Worm (Caenorhabditis elegans) whole organism, early embryonic: ENCODE measurements around the gene nol-6.

ENCODE experiments used
- B0310.2 ChIP-seq: sonication (generic microtip); optimal IDR thresholded peaks from 2 replicates; lab custom pipeline; 2016; ENCODE audit warnings: mild to moderate bottlenecking, missing genetic modification characterization, missing compliant biosample characterization
- F13C5.2 ChIP-seq: sonication (generic microtip); optimal IDR thresholded peaks from 2 replicates; lab custom pipeline; 2017; ENCODE audit warnings: mild to moderate bottlenecking, missing genetic modification characterization, inconsistent platforms, missing compliant biosample characterization
- aly-1 ChIP-seq: sonication (generic microtip); optimal IDR thresholded peaks from 2 replicates; lab custom pipeline; 2016; ENCODE audit warnings: missing genetic modification characterization, missing compliant biosample characterization
- ama-1 ChIP-seq: fragments of 150-350 bp; optimal IDR thresholded peaks from 2 replicates; lab custom pipeline; 2014
- ceh-13 ChIP-seq: fragments of 200-800 bp; sonication (Bioruptor generic); optimal IDR thresholded peaks from 2 replicates; lab custom pipeline; 2018; ENCODE audit warnings: mild to moderate bottlenecking, missing genetic modification characterization, missing compliant biosample characterization
- ceh-36 ChIP-seq: sonication (generic microtip); optimal IDR thresholded peaks from 2 replicates; lab custom pipeline; 2016; ENCODE audit warnings: missing genetic modification characterization, inconsistent platforms, missing compliant biosample characterization
- ets-7 ChIP-seq: sonication (generic microtip); optimal IDR thresholded peaks from 2 replicates; lab custom pipeline; 2016; ENCODE audit warnings: missing genotype, missing genetic modification characterization, missing compliant biosample characterization
- flt-1 ChIP-seq: fragments of 200-800 bp; sonication (Bioruptor generic); IDR thresholded peaks from 2 replicates; pipeline ENCODE4 v1.3.6; 2022; ENCODE audit warnings: missing genetic modification characterization, missing compliant biosample characterization
- hmbx-1 ChIP-seq: sonication (generic microtip); optimal IDR thresholded peaks from 2 replicates; lab custom pipeline; 2016; ENCODE audit warnings: mild to moderate bottlenecking, missing genetic modification characterization, missing compliant biosample characterization
- hmg-4 ChIP-seq: fragments of 200-800 bp; sonication (Bioruptor generic); optimal IDR thresholded peaks from 2 replicates; lab custom pipeline; 2018; ENCODE audit warnings: mild to moderate bottlenecking, missing genetic modification characterization, missing compliant biosample characterization
- hnd-1 ChIP-seq: sonication (generic microtip); optimal IDR thresholded peaks from 2 replicates; lab custom pipeline; 2016; ENCODE audit warnings: missing genetic modification characterization, missing compliant biosample characterization
- pes-1 ChIP-seq: fragments of 200-800 bp; sonication (Bioruptor generic); IDR thresholded peaks from 2 replicates; pipeline ENCODE4 v1.3.6; 2022; ENCODE audit warnings: missing genetic modification reagents, missing genetic modification characterization, missing compliant biosample characterization
- scrt-1 ChIP-seq: fragments of 200-800 bp; sonication (Bioruptor generic); IDR thresholded peaks from 2 replicates; pipeline ENCODE4 v1.3.6; 2022; ENCODE audit warnings: missing genetic modification characterization, missing compliant biosample characterization
- sea-1 ChIP-seq: fragments of 200-800 bp; sonication (Bioruptor generic); conservative IDR thresholded peaks from 2 replicates; pipeline ENCODE4 v1.3.6; 2022; ENCODE audit warnings: missing genetic modification characterization, missing compliant biosample characterization
- tbx-11 ChIP-seq: fragments of 200-800 bp; sonication (Bioruptor generic); IDR thresholded peaks from 2 replicates; pipeline ENCODE4 v1.3.6; 2022; ENCODE audit warnings: missing genetic modification characterization, missing compliant biosample characterization
- tbx-37 ChIP-seq: fragments of 200-800 bp; sonication (Bioruptor generic); conservative IDR thresholded peaks from 2 replicates; pipeline ENCODE4 v1.3.6; 2022; ENCODE audit warnings: missing genetic modification reagents, missing genetic modification characterization, missing compliant biosample characterization
- tra-4 ChIP-seq: sonication (generic microtip); optimal IDR thresholded peaks from 2 replicates; lab custom pipeline; 2017; ENCODE audit warnings: missing genetic modification characterization, missing compliant biosample characterization

The nol-6 gene

ce11 chrII:1437449-1438335 lies at the start of gene nol-6:
nol-6 (minus strand) TSS chrII:1437499.
- TF ChIP-seq flt-1 (GFP tag; lab: Robert Waterston, UW) (no peak), pes-1 (GFP tag; lab: Robert Waterston, UW) (no peak), sea-1 (GFP tag; lab: Robert Waterston, UW) (no peak), hnd-1 (no peak), aly-1 (tag; lab: Kevin White, UChicago) (no peak), tbx-37 (no peak), hmbx-1 (no peak), B0310.2 (tag; lab: Kevin White, UChicago) (no peak), tbx-11 (no peak), ets-7 (tag; lab: Kevin White, UChicago) (no peak), ceh-13 (GFP tag; lab: Kevin White, UChicago) (no peak)

ce11 chrII:1482419-1482818 lies 45.1 kb upstream of the nol-6 start:
- TF ChIP-seq hmbx-1 (no peak), F13C5.2 (tag; lab: Kevin White, UChicago) (no peak), aly-1 (tag; lab: Kevin White, UChicago) (no peak), tra-4 (tag; lab: Kevin White, UChicago) (no peak), hnd-1 (no peak), scrt-1 (GFP tag; lab: Robert Waterston, UW) (no peak), ama-1 (no peak), hmg-4 (GFP tag; lab: Kevin White, UChicago) (no peak), tbx-11 (no peak), flt-1 (GFP tag; lab: Robert Waterston, UW) (no peak), ets-7 (tag; lab: Kevin White, UChicago) (no peak), B0310.2 (tag; lab: Kevin White, UChicago) (no peak), sea-1 (GFP tag; lab: Robert Waterston, UW) (no peak), ceh-13 (GFP tag; lab: Kevin White, UChicago) (no peak), ceh-36 (tag; lab: Kevin White, UChicago) (no peak)

ce11 chrII:1481660-1482059 lies 44.4 kb upstream of the nol-6 start:
- TF ChIP-seq sea-1 (GFP tag; lab: Robert Waterston, UW) (no peak), ceh-36 (tag; lab: Kevin White, UChicago) (no peak), ets-7 (tag; lab: Kevin White, UChicago) (no peak), hmg-4 (GFP tag; lab: Kevin White, UChicago) (no peak), tbx-37 (no peak), scrt-1 (GFP tag; lab: Robert Waterston, UW) (no peak), tra-4 (tag; lab: Kevin White, UChicago) (no peak), ceh-13 (GFP tag; lab: Kevin White, UChicago) (no peak), hmbx-1 (no peak), ama-1 (no peak), B0310.2 (tag; lab: Kevin White, UChicago) (no peak), pes-1 (GFP tag; lab: Robert Waterston, UW) (no peak), flt-1 (GFP tag; lab: Robert Waterston, UW) (no peak)

ce11 chrII:1478522-1478921 lies 41.2 kb upstream of the nol-6 start:
- TF ChIP-seq pes-1 (GFP tag; lab: Robert Waterston, UW) (no peak), B0310.2 (tag; lab: Kevin White, UChicago) (no peak), hmbx-1 (no peak), tbx-11 (no peak), F13C5.2 (tag; lab: Kevin White, UChicago) (no peak), flt-1 (GFP tag; lab: Robert Waterston, UW) (no peak), ets-7 (tag; lab: Kevin White, UChicago) (no peak), sea-1 (GFP tag; lab: Robert Waterston, UW) (no peak), scrt-1 (GFP tag; lab: Robert Waterston, UW) (no peak), ceh-36 (tag; lab: Kevin White, UChicago) (no peak), tbx-37 (no peak), hmg-4 (GFP tag; lab: Kevin White, UChicago) (no peak), tra-4 (tag; lab: Kevin White, UChicago) (no peak), ceh-13 (GFP tag; lab: Kevin White, UChicago) (no peak), hnd-1 (no peak), ama-1 (no peak), aly-1 (tag; lab: Kevin White, UChicago) (no peak)

ce11 chrII:1477975-1478374 lies 40.7 kb upstream of the nol-6 start:
- no peak for TF ChIP-seq scrt-1 (GFP tag; lab: Robert Waterston, UW)
- no peak for TF ChIP-seq tbx-37
- TF ChIP-seq B0310.2 (tag; lab: Kevin White, UChicago) = no peak
- no peak for TF ChIP-seq tbx-11
- TF ChIP-seq hmg-4 (GFP tag; lab: Kevin White, UChicago) = no peak
- no peak for TF ChIP-seq hmbx-1
- no peak for TF ChIP-seq aly-1 (tag; lab: Kevin White, UChicago)
- no peak for TF ChIP-seq F13C5.2 (tag; lab: Kevin White, UChicago)
- no peak for TF ChIP-seq ceh-13 (GFP tag; lab: Kevin White, UChicago)
- TF ChIP-seq ama-1 = no peak
- no peak for TF ChIP-seq ets-7 (tag; lab: Kevin White, UChicago)
- TF ChIP-seq hnd-1 = no peak
- no peak for TF ChIP-seq ceh-36 (tag; lab: Kevin White, UChicago)
- TF ChIP-seq flt-1 (GFP tag; lab: Robert Waterston, UW) = no peak
- TF ChIP-seq pes-1 (GFP tag; lab: Robert Waterston, UW) = no peak
- no peak for TF ChIP-seq tra-4 (tag; lab: Kevin White, UChicago)

- TF ChIP-seq aly-1 (tag; lab: Kevin White, UChicago) = no peak
- no peak for TF ChIP-seq pes-1 (GFP tag; lab: Robert Waterston, UW)
- no peak for TF ChIP-seq tbx-11
- TF ChIP-seq ama-1 = no peak
- no peak for TF ChIP-seq hmbx-1
Measured at ce11 chrII:1477295-1477694, 40.0 kb upstream of the nol-6 start.

ce11 chrII:1476016-1476415 lies 38.7 kb upstream of the nol-6 start:
- no peak for TF ChIP-seq tbx-11
- no peak for TF ChIP-seq hmbx-1
- no peak for TF ChIP-seq pes-1 (GFP tag; lab: Robert Waterston, UW)
- TF ChIP-seq F13C5.2 (tag; lab: Kevin White, UChicago) = no peak
- TF ChIP-seq ets-7 (tag; lab: Kevin White, UChicago) = no peak
- TF ChIP-seq ama-1 = no peak
- no peak for TF ChIP-seq ceh-13 (GFP tag; lab: Kevin White, UChicago)
- no peak for TF ChIP-seq flt-1 (GFP tag; lab: Robert Waterston, UW)
- no peak for TF ChIP-seq ceh-36 (tag; lab: Kevin White, UChicago)
- no peak for TF ChIP-seq B0310.2 (tag; lab: Kevin White, UChicago)
- TF ChIP-seq tbx-37 = no peak
- no peak for TF ChIP-seq aly-1 (tag; lab: Kevin White, UChicago)
- no peak for TF ChIP-seq scrt-1 (GFP tag; lab: Robert Waterston, UW)
- no peak for TF ChIP-seq sea-1 (GFP tag; lab: Robert Waterston, UW)
- TF ChIP-seq hnd-1 = no peak
